Worm (Caenorhabditis elegans): ENCODE data around the gene unc-69.

Gene unc-69

DNA sequence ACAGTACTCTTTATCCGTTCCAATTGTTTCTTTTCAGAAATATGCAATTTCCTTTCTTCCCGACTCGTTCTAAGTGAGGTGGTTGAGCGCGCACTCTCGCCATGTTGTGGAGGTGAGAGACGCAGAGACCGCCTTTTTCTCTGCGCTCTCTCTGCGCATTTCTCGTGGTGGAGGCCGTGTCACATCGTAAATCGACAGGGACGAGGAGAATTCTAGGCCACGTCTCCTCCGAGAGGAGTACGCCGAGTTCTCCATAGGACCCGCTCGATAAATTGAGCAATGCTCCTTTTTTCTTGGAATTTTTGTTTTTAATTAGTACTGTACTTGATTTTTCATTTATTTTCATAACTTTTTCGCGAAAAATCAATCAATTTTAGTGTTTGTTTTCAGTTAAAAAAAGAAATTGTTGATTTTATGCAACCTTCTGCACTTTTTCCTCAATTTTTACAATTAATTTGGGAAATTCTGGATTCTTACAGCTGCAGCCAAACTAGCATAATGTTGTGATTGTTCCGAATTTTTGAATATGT lies 47.9 kb upstream of the unc-69 start, which contains the start of gene cnk-1 (continued):
- TF ChIP-seq zag-1 (tag; optimal IDR thresholded peaks at IDR 0.05) (no peak), php-3 (GFP tag; IDR thresholded peaks at IDR 0.05) (peak; percentile 96), lin-38 (GFP tag; IDR thresholded peaks at IDR 0.05) (peak; percentile 98), Y5F2A.4 (GFP tag; optimal IDR thresholded peaks at IDR 0.05) (no peak), nhr-41 (GFP tag; IDR thresholded peaks at IDR 0.05) (peak; percentile 74; the same call in 1 of the 2 replicates), jun-1 (tag; optimal IDR thresholded peaks at IDR 0.05) (no peak), lim-7 (GFP tag; IDR thresholded peaks at IDR 0.05) (no peak; the same call in 1 of the 2 replicates), lin-13 (GFP tag; optimal IDR thresholded peaks at IDR 0.05) (peak; percentile 51), mxl-2 (GFP tag; conservative IDR thresholded peaks at IDR 0.05) (peak; percentile 88), dmd-6 (GFP tag; IDR thresholded peaks at IDR 0.05) (peak; percentile 98), ceh-20 (GFP tag; IDR thresholded peaks at IDR 0.05) (peak; percentile 98), lin-1 (GFP tag; IDR thresholded peaks at IDR 0.05) (peak; percentile 94), tag-97 (GFP tag; IDR thresholded peaks at IDR 0.05) (peak; percentile 98), ama-1 (optimal IDR thresholded peaks at IDR 0.05) (no peak), nhr-102 (tag; optimal IDR thresholded peaks at IDR 0.05) (peak; percentile 81), ztf-11 (tag; optimal IDR thresholded peaks at IDR 0.05) (no peak), saeg-2 (GFP tag; IDR thresholded peaks at IDR 0.05) (peak; percentile 72; the same call in 1 of the 2 replicates), lsy-2 (tag; optimal IDR thresholded peaks at IDR 0.05) (peak in 1 of 2 experiments; percentile 82), F37D6.2 (tag; optimal IDR thresholded peaks at IDR 0.05) (peak; percentile 74), daf-16 (GFP tag; optimal IDR thresholded peaks at IDR 0.05) (no peak), daf-16 (tag; optimal IDR thresholded peaks at IDR 0.05) (peak; percentile 57), mxl-3 (GFP tag; optimal IDR thresholded peaks at IDR 0.05) (peak; percentile 85), unc-62 (GFP tag; optimal IDR thresholded peaks at IDR 0.05 in 1 of 2) (no peak), unc-62 (tag; optimal IDR thresholded peaks at IDR 0.05) (no peak), attf-4 (tag; optimal IDR thresholded peaks at IDR 0.05) (no peak), zfp-2 (tag; optimal IDR thresholded peaks at IDR 0.05) (no peak), tra-1 (GFP tag; IDR thresholded peaks at IDR 0.05) (peak; percentile 99), cey-2 (tag; optimal IDR thresholded peaks at IDR 0.05; ENCODE audit: borderline replicate concordance, insufficient read depth) (no peak), Y75B8A.6 (GFP tag; IDR thresholded peaks at IDR 0.05) (0 out of 2 replicates have a peak, but pooled peaks have one; percentile 53), F10B5.3 (tag; optimal IDR thresholded peaks at IDR 0.05) (no peak), duxl-1 (tag; optimal IDR thresholded peaks at IDR 0.05; ENCODE audit: poor library complexity) (peak; percentile 64), nhr-237 (tag; optimal IDR thresholded peaks at IDR 0.05) (no peak), hlh-30 (tag; optimal IDR thresholded peaks at IDR 0.05; ENCODE audit: insufficient read depth) (peak; percentile 66), ceh-28 (tag; optimal IDR thresholded peaks at IDR 0.05) (no peak), daf-8 (GFP tag; IDR thresholded peaks at IDR 0.05) (0 out of 2 replicates have a peak, but pooled peaks have one; percentile 11), T20F7.1 (GFP tag; optimal IDR thresholded peaks at IDR 0.05) (no peak), Y105C5A.15 (GFP tag; IDR thresholded peaks at IDR 0.05) (0 out of 2 replicates have a peak, but pooled peaks have one; percentile 57), mes-2 (tag; optimal IDR thresholded peaks at IDR 0.05; ENCODE audit: poor library complexity, severe bottlenecking) (peak; percentile 99), sdz-12 (GFP tag; optimal IDR thresholded peaks at IDR 0.05) (peak; percentile 74), mep-1 (tag; optimal IDR thresholded peaks at IDR 0.05) (peak; percentile 42), snpc-4 (tag; optimal IDR thresholded peaks at IDR 0.05) (no peak), ztf-7 (tag; optimal IDR thresholded peaks at IDR 0.05) (no peak), F44E2.7 (GFP tag; IDR thresholded peaks at IDR 0.05) (no peak), egl-43 (GFP tag; IDR thresholded peaks at IDR 0.05) (peak; percentile 97), zfp-3 (GFP tag; conservative IDR thresholded peaks at IDR 0.05) (peak; percentile 98), ceh-82 (tag; optimal IDR thresholded peaks at IDR 0.05) (no peak), nhr-10 (tag; optimal IDR thresholded peaks at IDR 0.05) (no peak), lin-39 (tag; optimal IDR thresholded peaks at IDR 0.05) (no peak), nhr-76 (tag; optimal IDR thresholded peaks at IDR 0.05) (no peak), hmg-1.1 (GFP tag; IDR thresholded peaks at IDR 0.05) (peak; percentile 99), ceh-62 (tag; optimal IDR thresholded peaks at IDR 0.05) (no peak), unc-39 (tag; optimal IDR thresholded peaks at IDR 0.05) (no peak)
